Worm (Caenorhabditis elegans): ENCODE measurements around the gene T14G8.3.

T14G8.3 gene

ce11 chrX:12843530-12843929 is 17.5 kb upstream of the T14G8.3 start (continued):
- TF ChIP-seq C16A3.4 (tag; optimal IDR thresholded peaks at IDR 0.05), result peak; percentile 32
- TF ChIP-seq nhr-85 (tag), result peak; percentile 76
- TF ChIP-seq sptf-1 (tag; optimal IDR thresholded peaks at IDR 0.05), result no peak
- TF ChIP-seq lin-39 (tag; optimal IDR thresholded peaks at IDR 0.05), result no peak
- TF ChIP-seq hpl-2 (GFP tag; optimal IDR thresholded peaks at IDR 0.05), result peak; percentile 37
- no peak for TF ChIP-seq ama-1 (optimal IDR thresholded peaks at IDR 0.05)
- TF ChIP-seq elt-2 (tag; optimal IDR thresholded peaks at IDR 0.05), result peak; percentile 11
- peak; percentile 14 for TF ChIP-seq skn-1 (tag; optimal IDR thresholded peaks at IDR 0.05)
- TF ChIP-seq tbx-2 (tag; optimal IDR thresholded peaks at IDR 0.05), result peak; percentile 43
- peak in 1 of 6 experiments; percentile 16 for TF ChIP-seq elt-3 (tag; optimal IDR thresholded peaks at IDR 0.05)
- peak; percentile 7 for TF ChIP-seq ceh-8 (GFP tag; optimal IDR thresholded peaks at IDR 0.05)
- no peak for TF ChIP-seq tlp-1 (tag; optimal IDR thresholded peaks at IDR 0.05)
- no peak for TF ChIP-seq irx-1 (tag; optimal IDR thresholded peaks at IDR 0.05)

DNA sequence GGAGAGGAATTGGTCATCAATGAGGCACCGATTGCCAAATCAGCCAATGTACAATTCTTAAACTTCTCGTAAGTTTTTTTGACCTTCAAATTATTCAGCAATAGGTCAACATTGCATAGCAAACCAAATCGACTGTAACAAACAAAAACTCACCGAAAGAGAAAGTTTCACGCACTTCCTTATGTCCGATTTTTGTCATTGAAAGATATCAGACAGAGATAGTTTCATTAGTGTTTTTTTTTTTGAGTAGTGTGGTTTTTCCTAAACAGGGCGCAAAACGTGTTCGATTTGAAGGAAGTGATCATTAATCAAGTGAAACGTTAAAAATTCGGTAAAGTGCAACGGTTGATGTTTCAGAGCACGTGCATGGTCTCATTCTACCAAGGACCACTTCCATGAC is 16.9 kb upstream of the T14G8.3 start:
- TF ChIP-seq elt-3 (tag; optimal IDR thresholded peaks at IDR 0.05), result no peak
- TF ChIP-seq xbp-1 (tag; optimal IDR thresholded peaks at IDR 0.05), result no peak
- no peak for TF ChIP-seq fkh-8 (tag; optimal IDR thresholded peaks at IDR 0.05)
- peak; percentile 5 for TF ChIP-seq lin-14 (GFP tag; optimal IDR thresholded peaks at IDR 0.05)
- no peak for TF ChIP-seq dsc-1 (tag; optimal IDR thresholded peaks at IDR 0.05)
- no peak for TF ChIP-seq grh-1 (GFP tag; IDR thresholded peaks at IDR 0.05)
- TF ChIP-seq nhr-237 (tag; optimal IDR thresholded peaks at IDR 0.05), result no peak
- TF ChIP-seq nhr-85 (tag), result peak; percentile 78
- no peak for TF ChIP-seq snpc-4 (tag; optimal IDR thresholded peaks at IDR 0.05)
- no peak for TF ChIP-seq ztf-11 (tag; optimal IDR thresholded peaks at IDR 0.05)
- TF ChIP-seq blmp-1 (tag; optimal IDR thresholded peaks at IDR 0.05), result peak; percentile 67
- TF ChIP-seq hlh-4 (tag; optimal IDR thresholded peaks at IDR 0.05), result no peak

DNA sequence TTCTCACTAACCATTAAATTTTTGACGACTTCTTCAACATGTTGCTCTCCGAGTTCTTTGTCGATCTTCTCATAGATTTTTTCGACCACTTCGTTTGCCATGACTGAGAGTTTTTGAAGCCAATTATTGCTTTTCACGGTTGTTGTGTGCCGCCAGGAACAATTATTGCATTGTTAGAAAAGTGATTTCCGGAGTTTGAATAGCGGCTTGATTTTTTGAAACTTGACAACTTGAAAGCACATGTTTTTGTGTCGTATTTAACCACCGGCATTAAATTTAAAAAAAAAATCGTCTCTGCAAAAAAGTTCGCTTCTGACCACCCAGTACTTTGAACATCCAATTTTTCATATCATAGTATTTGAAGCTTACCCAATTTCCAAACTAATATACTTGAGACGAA is 15.0 kb upstream of the T14G8.3 start, which contains the start of gene C52G5.3:
C52G5.3 (minus strand) TSS at position 101 of the 400 bp plus-strand sequence.
- TF ChIP-seq irx-1 (tag; optimal IDR thresholded peaks at IDR 0.05) (no peak), efl-1 (optimal IDR thresholded peaks at IDR 0.05) (no peak), efl-1 (GFP tag; optimal IDR thresholded peaks at IDR 0.05 in 1 of 2) (peak in 1 of 2 experiments; percentile 38), blmp-1 (tag; optimal IDR thresholded peaks at IDR 0.05) (no peak), unc-30 (tag; optimal IDR thresholded peaks at IDR 0.05) (no peak), snu-23 (GFP tag; optimal IDR thresholded peaks at IDR 0.05) (no peak), snpc-4 (tag; optimal IDR thresholded peaks at IDR 0.05) (no peak)

DNA sequence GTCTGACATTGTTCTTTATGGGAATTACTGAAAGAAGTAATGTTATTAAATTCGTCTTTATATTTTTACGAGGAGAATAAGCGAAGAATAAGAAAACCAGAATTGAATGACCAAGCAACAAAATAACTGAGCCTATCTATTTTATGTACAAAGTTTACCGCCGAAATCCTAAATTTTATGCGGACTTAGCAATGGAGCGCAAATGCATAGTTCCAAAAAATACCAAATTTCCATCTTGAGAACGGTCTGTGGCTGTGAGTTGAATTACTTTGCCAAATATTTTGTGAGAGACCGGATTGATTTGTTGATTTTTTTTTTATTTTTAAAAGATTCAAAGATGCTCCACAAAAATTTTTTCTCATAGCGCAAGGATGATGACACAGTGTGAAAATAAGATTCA is 8.5 kb upstream of the T14G8.3 start, which contains the start of gene chd-3:
chd-3 (minus strand) TSS at position 27 of the 400 bp plus-strand sequence.
- TF ChIP-seq dpl-1 (GFP tag; optimal IDR thresholded peaks at IDR 0.05) (peak in 1 of 3 experiments; percentile 35), unc-62 (GFP tag; optimal IDR thresholded peaks at IDR 0.05) (no peak), grh-1 (GFP tag; IDR thresholded peaks at IDR 0.05) (no peak), lin-35 (GFP tag; optimal IDR thresholded peaks at IDR 0.05) (peak in 1 of 2 experiments; percentile 12), efl-1 (optimal IDR thresholded peaks at IDR 0.05) (no peak), efl-1 (GFP tag; optimal IDR thresholded peaks at IDR 0.05 in 1 of 2) (peak in 1 of 2 experiments; percentile 82), mef-2 (tag; optimal IDR thresholded peaks at IDR 0.05) (no peak), nhr-11 (tag; optimal IDR thresholded peaks at IDR 0.05) (no peak)

ce11 chrX:12853079-12853478 is 8.0 kb upstream of the T14G8.3 start:
- peak; percentile 19 for TF ChIP-seq nhr-71 (tag; optimal IDR thresholded peaks at IDR 0.05)
- no peak for TF ChIP-seq hlh-4 (tag; optimal IDR thresholded peaks at IDR 0.05)
- TF ChIP-seq jun-1 (tag; optimal IDR thresholded peaks at IDR 0.05), result no peak
- TF ChIP-seq pqm-1 (tag; optimal IDR thresholded peaks at IDR 0.05), result no peak
- peak; percentile 14 for TF ChIP-seq rnt-1 (tag; optimal IDR thresholded peaks at IDR 0.05)
- no peak for TF ChIP-seq ceh-8 (GFP tag; optimal IDR thresholded peaks at IDR 0.05)
- no peak for TF ChIP-seq unc-30 (tag; optimal IDR thresholded peaks at IDR 0.05)
- TF ChIP-seq tbx-2 (tag; optimal IDR thresholded peaks at IDR 0.05), result no peak
- TF ChIP-seq lin-14 (GFP tag; optimal IDR thresholded peaks at IDR 0.05), result peak; percentile 47
- no peak for TF ChIP-seq vab-15 (tag; optimal IDR thresholded peaks at IDR 0.05)
- no peak for TF ChIP-seq snpc-4 (tag; optimal IDR thresholded peaks at IDR 0.05)
- TF ChIP-seq unc-62 (GFP tag; optimal IDR thresholded peaks at IDR 0.05), result no peak
- no peak for TF ChIP-seq dpl-1 (GFP tag; optimal IDR thresholded peaks at IDR 0.05)
- no peak for TF ChIP-seq nhr-20 (tag; optimal IDR thresholded peaks at IDR 0.05)
- no peak for TF ChIP-seq lin-35 (GFP tag; optimal IDR thresholded peaks at IDR 0.05)
- TF ChIP-seq lin-39 (tag; optimal IDR thresholded peaks at IDR 0.05), result no peak
- no peak for TF ChIP-seq ztf-4 (tag; optimal IDR thresholded peaks at IDR 0.05)
- TF ChIP-seq elt-2 (tag; optimal IDR thresholded peaks at IDR 0.05), result peak; percentile 49
- no peak for TF ChIP-seq nhr-11 (tag; optimal IDR thresholded peaks at IDR 0.05)
- TF ChIP-seq lsy-2 (tag; optimal IDR thresholded peaks at IDR 0.05), result no peak
- no peak for TF ChIP-seq ama-1 (optimal IDR thresholded peaks at IDR 0.05)
- no peak for TF ChIP-seq nhr-76 (tag; optimal IDR thresholded peaks at IDR 0.05)
- TF ChIP-seq sptf-1 (tag; optimal IDR thresholded peaks at IDR 0.05), result no peak
- peak; percentile 61 for TF ChIP-seq nhr-85 (tag)
- TF ChIP-seq isw-1 (GFP tag; IDR thresholded peaks at IDR 0.05), result no peak
- no peak for TF ChIP-seq nhr-237 (tag; optimal IDR thresholded peaks at IDR 0.05)
- no peak for TF ChIP-seq mdl-1 (tag; optimal IDR thresholded peaks at IDR 0.05)

All from whole organism, L1 larva.